Comparison of ENCODE assay signal across 3 worm cellular contexts in the genomic region with DNA sequence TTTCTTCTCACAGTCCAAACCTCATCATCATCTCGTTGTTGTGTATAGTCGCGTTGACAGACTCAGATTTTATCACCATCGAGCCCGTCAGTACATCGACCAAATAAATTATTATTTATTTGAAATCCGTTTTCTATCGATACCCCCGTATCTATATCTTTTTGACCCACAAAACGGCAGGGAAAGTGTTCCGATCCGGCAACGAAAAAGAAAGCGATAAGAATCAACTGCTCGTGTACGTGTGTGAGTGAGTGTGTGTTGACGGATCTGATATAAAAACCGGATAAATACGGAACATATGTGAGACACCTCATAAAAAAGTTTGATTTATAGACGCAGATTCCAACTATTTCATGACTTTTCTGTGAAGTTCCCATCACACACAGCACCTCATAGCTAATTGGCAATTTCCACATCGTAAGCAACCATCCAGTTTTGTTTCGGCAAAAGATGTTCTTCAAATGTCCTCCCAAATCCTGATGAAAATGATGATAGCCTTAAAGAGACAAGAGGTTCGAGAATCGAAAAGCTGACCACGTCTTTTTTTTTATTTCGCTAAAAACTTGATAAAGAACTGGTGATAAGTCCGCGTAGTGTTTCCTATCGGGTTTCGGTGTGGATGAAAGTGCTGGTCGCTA.
TF ChIP-seq lines count a peak whose summit lies in the region.

No protein-coding gene starts in this region.

TF ChIP-seq in whole organism, L1 larva, 84 proteins besides CTCF, POLR2A, EP300 and RAD21 (continued from another document):
- no peak for TF ChIP-seq nhr-19 (GFP tag; conservative IDR thresholded peaks at IDR 0.05; lab: Robert Waterston, UW)
- no peak for TF ChIP-seq efl-1 (optimal IDR thresholded peaks at IDR 0.05; lab: Kevin White, UChicago)
- TF ChIP-seq efl-1 (GFP tag; optimal IDR thresholded peaks at IDR 0.05 in 1 of 2; lab: Kevin White, UChicago), result peak in 1 of 2 experiments; percentile 11
- TF ChIP-seq hlh-17 (GFP tag; optimal IDR thresholded peaks at IDR 0.05; lab: Kevin White, UChicago; ENCODE audit: borderline replicate concordance), result no peak
- TF ChIP-seq aha-1 (tag; optimal IDR thresholded peaks at IDR 0.05; lab: Kevin White, UChicago), result no peak
- TF ChIP-seq ama-1 (optimal IDR thresholded peaks at IDR 0.05; lab: Kevin White, UChicago), result peak; percentile 36
- no peak for TF ChIP-seq nhr-85 (tag; lab: Kevin White, UChicago)
- TF ChIP-seq lin-15B (tag; optimal IDR thresholded peaks at IDR 0.05; lab: Kevin White, UChicago), result no peak
- TF ChIP-seq sox-4 (tag; optimal IDR thresholded peaks at IDR 0.05; lab: Kevin White, UChicago), result no peak
- no peak for TF ChIP-seq lir-3 (tag; optimal IDR thresholded peaks at IDR 0.05; lab: Kevin White, UChicago; ENCODE audit: poor library complexity)

TF ChIP-seq in whole organism, L3 larva, 47 proteins besides CTCF, POLR2A, EP300 and RAD21 (continued from another document):
- TF ChIP-seq hmg-11 (tag; optimal IDR thresholded peaks at IDR 0.05; lab: Kevin White, UChicago), result no peak
- TF ChIP-seq daf-12 (tag; optimal IDR thresholded peaks at IDR 0.05; lab: Kevin White, UChicago), result no peak
- peak in 1 of 3 experiments; percentile 35 for TF ChIP-seq elt-3 (tag; optimal IDR thresholded peaks at IDR 0.05; lab: Kevin White, UChicago)
- TF ChIP-seq ztf-11 (tag; optimal IDR thresholded peaks at IDR 0.05; lab: Kevin White, UChicago), result no peak
- TF ChIP-seq pha-4 (tag; optimal IDR thresholded peaks at IDR 0.05; lab: Kevin White, UChicago), result no peak
- no peak for TF ChIP-seq lin-15B (tag; optimal IDR thresholded peaks at IDR 0.05; lab: Kevin White, UChicago)
- TF ChIP-seq snpc-4 (tag; optimal IDR thresholded peaks at IDR 0.05; lab: Kevin White, UChicago), result no peak
- TF ChIP-seq unc-39 (tag; optimal IDR thresholded peaks at IDR 0.05; lab: Kevin White, UChicago), result no peak
- TF ChIP-seq nhr-43 (tag; optimal IDR thresholded peaks at IDR 0.05; lab: Kevin White, UChicago; ENCODE audit: poor library complexity, severe bottlenecking), result peak; percentile 91
- TF ChIP-seq nhr-67 (tag; optimal IDR thresholded peaks at IDR 0.05; lab: Kevin White, UChicago), result no peak
- TF ChIP-seq nhr-76 (tag; optimal IDR thresholded peaks at IDR 0.05; lab: Kevin White, UChicago), result no peak
- TF ChIP-seq fkh-2 (tag; optimal IDR thresholded peaks at IDR 0.05; lab: Kevin White, UChicago), result no peak
- no peak for TF ChIP-seq mml-1 (tag; optimal IDR thresholded peaks at IDR 0.05; lab: Kevin White, UChicago)
- TF ChIP-seq ZK546.5 (tag; optimal IDR thresholded peaks at IDR 0.05; lab: Kevin White, UChicago), result no peak
- no peak for TF ChIP-seq pqm-1 (tag; optimal IDR thresholded peaks at IDR 0.05; lab: Kevin White, UChicago)
- no peak for TF ChIP-seq egl-5 (tag; optimal IDR thresholded peaks at IDR 0.05; lab: Kevin White, UChicago)
- no peak for TF ChIP-seq ceh-82 (tag; optimal IDR thresholded peaks at IDR 0.05; lab: Kevin White, UChicago)
- TF ChIP-seq unc-62 (GFP tag; optimal IDR thresholded peaks at IDR 0.05; lab: Kevin White, UChicago), result no peak
- no peak for TF ChIP-seq fos-1 (tag; optimal IDR thresholded peaks at IDR 0.05; lab: Kevin White, UChicago)
- TF ChIP-seq R02D3.7 (tag; optimal IDR thresholded peaks at IDR 0.05; lab: Kevin White, UChicago), result no peak
- peak; percentile 43 for TF ChIP-seq nhr-25 (tag; optimal IDR thresholded peaks at IDR 0.05; lab: Kevin White, UChicago)
- TF ChIP-seq lsy-12 (tag; optimal IDR thresholded peaks at IDR 0.05; lab: Kevin White, UChicago), result peak; percentile 34
- TF ChIP-seq ceh-16 (tag; optimal IDR thresholded peaks at IDR 0.05; lab: Kevin White, UChicago), result no peak
- peak; percentile 45 for TF ChIP-seq nhr-23 (tag; optimal IDR thresholded peaks at IDR 0.05; lab: Kevin White, UChicago)
- TF ChIP-seq fkh-10 (GFP tag; optimal IDR thresholded peaks at IDR 0.05; lab: Kevin White, UChicago), result no peak
- peak; percentile 11 for TF ChIP-seq tbx-2 (tag; optimal IDR thresholded peaks at IDR 0.05; lab: Kevin White, UChicago)
- TF ChIP-seq lin-39 (tag; optimal IDR thresholded peaks at IDR 0.05; lab: Kevin White, UChicago), result no peak
- peak; percentile 62 for TF ChIP-seq aly-2 (tag; optimal IDR thresholded peaks at IDR 0.05; lab: Kevin White, UChicago)
- no peak for TF ChIP-seq nfya-1 (tag; optimal IDR thresholded peaks at IDR 0.05; lab: Kevin White, UChicago; ENCODE audit: insufficient read depth)
- no peak for TF ChIP-seq ceh-9 (tag; optimal IDR thresholded peaks at IDR 0.05; lab: Kevin White, UChicago)
- no peak for TF ChIP-seq nhr-77 (tag; optimal IDR thresholded peaks at IDR 0.05; lab: Kevin White, UChicago)
- peak; percentile 1 for TF ChIP-seq nhr-28 (tag; optimal IDR thresholded peaks at IDR 0.05; lab: Kevin White, UChicago)
- no peak for TF ChIP-seq jun-1 (tag; optimal IDR thresholded peaks at IDR 0.05; lab: Kevin White, UChicago)

TF ChIP-seq in whole organism, L4 larva, 104 proteins besides CTCF, POLR2A, EP300 and RAD21 (continued from another document):
- TF ChIP-seq zip-2 (tag; optimal IDR thresholded peaks at IDR 0.05; lab: Kevin White, UChicago), result no peak
- TF ChIP-seq lin-29 (GFP tag; IDR thresholded peaks at IDR 0.05; lab: Robert Waterston, UW), result 0 out of 2 replicates have a peak, but pooled peaks have one; percentile 8
- peak; percentile 9 for TF ChIP-seq duxl-1 (tag; optimal IDR thresholded peaks at IDR 0.05; lab: Kevin White, UChicago; ENCODE audit: poor library complexity)
TF ChIP-seq in whole organism, L4 larva: peak in this region for 10.
